Worm (Caenorhabditis elegans): ENCODE results near the gene srh-215.

srh-215 gene

ce11 chrV:16836100-16836499, 4.3 kb upstream of the srh-215 start:
- TF ChIP-seq lsy-2 (tag; optimal IDR thresholded peaks at IDR 0.05) (no peak), skn-1 (tag; optimal IDR thresholded peaks at IDR 0.05) (no peak), sma-3 (GFP tag; optimal IDR thresholded peaks at IDR 0.05) (no peak), unc-39 (tag; optimal IDR thresholded peaks at IDR 0.05) (no peak), crh-2 (tag; optimal IDR thresholded peaks at IDR 0.05) (no peak), nhr-23 (tag; optimal IDR thresholded peaks at IDR 0.05) (no peak), unc-62 (GFP tag; optimal IDR thresholded peaks at IDR 0.05) (no peak), F13H6.1 (tag; optimal IDR thresholded peaks at IDR 0.05) (no peak)

ce11 chrV:16834989-16835388, 3.2 kb upstream of the srh-215 start, which contains the start of gene tni-3:
tni-3 (minus strand) TSS chrV:16835128.
- TF ChIP-seq snpc-4 (tag; optimal IDR thresholded peaks at IDR 0.05) = no peak
- TF ChIP-seq mbf-1 (tag; optimal IDR thresholded peaks at IDR 0.05) = no peak
- no peak for TF ChIP-seq peb-1 (tag; optimal IDR thresholded peaks at IDR 0.05)
- TF ChIP-seq sma-3 (GFP tag; optimal IDR thresholded peaks at IDR 0.05) = no peak
- no peak for TF ChIP-seq nhr-23 (tag; optimal IDR thresholded peaks at IDR 0.05)
- TF ChIP-seq ztf-1 (GFP tag; conservative IDR thresholded peaks at IDR 0.05) = no peak

- TF ChIP-seq crh-2 (tag; optimal IDR thresholded peaks at IDR 0.05) = no peak
- TF ChIP-seq R02D3.7 (tag; optimal IDR thresholded peaks at IDR 0.05) = no peak
- TF ChIP-seq ceh-16 (tag; optimal IDR thresholded peaks at IDR 0.05) = no peak
- no peak for TF ChIP-seq ztf-11 (tag; optimal IDR thresholded peaks at IDR 0.05)
- no peak for TF ChIP-seq nhr-129 (tag; optimal IDR thresholded peaks at IDR 0.05)
These were observed 1.9 kb upstream of the srh-215 start for ce11 chrV:16833672-16834071.

- TF ChIP-seq aly-2 (tag; optimal IDR thresholded peaks at IDR 0.05) = no peak
These were observed 1.0 kb upstream of the srh-215 start, which contains the start of gene phy-3 for ce11 chrV:16832865-16833264. phy-3 (plus strand) TSS chrV:16833165.

- TF ChIP-seq C34F6.9 (tag; optimal IDR thresholded peaks at IDR 0.05) = no peak
- no peak for TF ChIP-seq gmeb-1 (tag; optimal IDR thresholded peaks at IDR 0.05)
- no peak for TF ChIP-seq mdl-1 (tag; optimal IDR thresholded peaks at IDR 0.05)
- TF ChIP-seq sma-9 (GFP tag; optimal IDR thresholded peaks at IDR 0.05) = no peak
- TF ChIP-seq sma-9 (tag; optimal IDR thresholded peaks at IDR 0.05) = no peak
- TF ChIP-seq elt-1 (tag; optimal IDR thresholded peaks at IDR 0.05) = no peak
- no peak for TF ChIP-seq unc-39 (tag; optimal IDR thresholded peaks at IDR 0.05)
- TF ChIP-seq peb-1 (tag; optimal IDR thresholded peaks at IDR 0.05) = no peak
- no peak for TF ChIP-seq ama-1 (optimal IDR thresholded peaks at IDR 0.05)
- TF ChIP-seq unc-55 (GFP tag; optimal IDR thresholded peaks at IDR 0.05) = no peak
- TF ChIP-seq nhr-77 (tag; optimal IDR thresholded peaks at IDR 0.05) = no peak
- TF ChIP-seq R02D3.7 (tag; optimal IDR thresholded peaks at IDR 0.05) = no peak
- no peak for TF ChIP-seq mbf-1 (tag; optimal IDR thresholded peaks at IDR 0.05)
These were observed 511 bp downstream of the srh-215 start for ce11 chrV:16831310-16831709.

ce11 chrV:16829396-16829795, 2.4 kb downstream of the srh-215 start, which contains the start of gene srh-214:
srh-214 (minus strand) TSS chrV:16829755.
- TF ChIP-seq lin-11 (tag; optimal IDR thresholded peaks at IDR 0.05) (no peak), skn-1 (tag; optimal IDR thresholded peaks at IDR 0.05) (no peak), sma-9 (GFP tag; optimal IDR thresholded peaks at IDR 0.05) (no peak), sma-9 (tag; optimal IDR thresholded peaks at IDR 0.05) (no peak)

- TF ChIP-seq fos-1 (tag; optimal IDR thresholded peaks at IDR 0.05) (no peak), crh-2 (tag; optimal IDR thresholded peaks at IDR 0.05) (no peak), dmd-4 (tag; optimal IDR thresholded peaks at IDR 0.05) (no peak), skn-1 (tag; optimal IDR thresholded peaks at IDR 0.05) (no peak)
These were observed 4.3 kb downstream of the srh-215 start, which contains the start of gene srh-216 for ce11 chrV:16827485-16827884. srh-216 (minus strand) TSS chrV:16827585.

- TF ChIP-seq unc-55 (GFP tag; optimal IDR thresholded peaks at IDR 0.05) (peak; percentile 39), sem-4 (tag; optimal IDR thresholded peaks at IDR 0.05) (no peak), ZK546.5 (tag; optimal IDR thresholded peaks at IDR 0.05) (no peak), mdl-1 (tag; optimal IDR thresholded peaks at IDR 0.05) (no peak)
These were observed 10.5 kb downstream of the srh-215 start, which contains the start of gene T20B3.14 for ce11 chrV:16821270-16821737. T20B3.14 (minus strand) TSS chrV:16821320.

Data from whole organism, L2 larva.